Worm (Caenorhabditis elegans) whole organism, L3 larva: ENCODE measurements around the gene F17H10.1.
A peak's percentile ranks its signal among the peaks of the same experiment; 100 is the strongest.

Experiments
- aly-2 ChIP-seq: fragments of 150-350 bp; optimal IDR thresholded peaks from 2 replicates; lab custom pipeline; 2014; ENCODE audit warnings: missing biosample characterization, missing genetic modification characterization
- ceh-16 ChIP-seq: sonication (generic microtip); optimal IDR thresholded peaks from 2 replicates; lab custom pipeline; 2017; ENCODE audit warnings: missing biosample characterization, missing genetic modification characterization
- nhr-11 ChIP-seq: fragments of 150-350 bp; optimal IDR thresholded peaks from 2 replicates; lab custom pipeline; 2014; ENCODE audit warnings: missing biosample characterization, missing genetic modification characterization
- nhr-28 ChIP-seq: fragments of 150-350 bp; optimal IDR thresholded peaks from 2 replicates; lab custom pipeline; 2014; ENCODE audit warnings: missing biosample characterization, missing genetic modification characterization
- sea-2 ChIP-seq: fragments of 150-350 bp; sonication (generic microtip); optimal IDR thresholded peaks from 4 replicates; lab custom pipeline; 2014; ENCODE audit warnings: missing biosample characterization, missing genetic modification reagents, missing genetic modification characterization
- snpc-4 ChIP-seq: fragments of 150-350 bp; optimal IDR thresholded peaks from 2 replicates; lab custom pipeline; 2014; ENCODE audit warnings: missing biosample characterization, missing genetic modification characterization
- tbx-2 ChIP-seq: sonication (generic microtip); optimal IDR thresholded peaks from 2 replicates; lab custom pipeline; 2016; ENCODE audit warnings: mild to moderate bottlenecking, missing genetic modification characterization, missing compliant biosample characterization

DNA sequence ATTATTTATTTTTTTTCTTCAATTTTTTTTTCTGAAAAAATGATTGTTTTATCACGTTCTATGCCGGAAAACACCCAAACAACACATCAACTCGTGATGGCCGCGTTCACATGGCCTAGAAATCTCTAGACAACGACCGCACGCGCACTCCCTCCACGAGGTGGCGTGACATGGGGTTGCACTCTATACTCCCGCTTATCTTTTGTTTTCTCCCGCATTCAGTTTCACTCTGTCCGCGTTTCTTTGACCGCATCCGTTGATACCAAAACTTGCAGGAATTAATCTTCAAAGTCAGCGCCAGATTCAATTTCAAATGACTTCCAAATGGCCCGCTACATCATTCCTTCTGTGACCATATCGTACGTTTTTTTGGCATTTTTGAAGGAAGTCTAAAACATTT, at the start of gene F17H10.1:
- TF ChIP-seq ceh-16 (tag; lab: Kevin White, UChicago) (no peak), tbx-2 (tag; lab: Kevin White, UChicago) (no peak), nhr-28 (tag; lab: Kevin White, UChicago) (no peak), aly-2 (tag; lab: Kevin White, UChicago) (no peak), snpc-4 (tag; lab: Kevin White, UChicago) (peak; percentile 53), nhr-11 (no peak), sea-2 (GFP tag; lab: Kevin White, UChicago) (no peak)
